Fruit fly (Drosophila melanogaster) whole organism, embryonic: ENCODE results near the gene alphaSnap.
A peak's percentile ranks its signal among the peaks of the same experiment; 100 is the strongest.

Experiments used
- Atf3 ChIP-seq: fragments of 200-800 bp; sonication (Bioruptor generic); optimal IDR thresholded peaks from 3 replicates; lab custom pipeline; 2016; ENCODE audit warnings: missing biosample characterization, missing genetic modification characterization
- Bteb2 ChIP-seq: fragments of 200-800 bp; sonication (Bioruptor generic); optimal IDR thresholded peaks from 2 replicates; lab custom pipeline; 2016; ENCODE audit warnings: missing biosample characterization, missing genetic modification characterization
- CG10147 ChIP-seq: fragments of 200-800 bp; sonication (Bioruptor generic); optimal IDR thresholded peaks from 2 replicates; lab custom pipeline; 2019; ENCODE audit warnings: missing biosample characterization, mild to moderate bottlenecking, missing genetic modification characterization, moderate library complexity
- CG10366 ChIP-seq: fragments of 200-800 bp; sonication (Bioruptor generic); IDR thresholded peaks from 2 replicates; pipeline ENCODE4 v1.3.6; 2022; ENCODE audit warnings: missing biosample characterization, missing genetic modification characterization
- CG14860 ChIP-seq: fragments of 200-800 bp; sonication (Bioruptor generic); IDR thresholded peaks from 3 replicates; pipeline ENCODE4 v1.3.6; 2022; ENCODE audit warnings: missing biosample characterization, missing genetic modification characterization; ENCODE audit not compliant: partially characterized antibody
- CG15269 ChIP-seq: fragments of 200-800 bp; sonication (Bioruptor generic); optimal IDR thresholded peaks from 2 replicates; lab custom pipeline; 2018; ENCODE audit warnings: missing biosample characterization, mild to moderate bottlenecking, missing genetic modification characterization, moderate library complexity
- CG17186 ChIP-seq: fragments of 200-800 bp; sonication (Bioruptor generic); optimal IDR thresholded peaks from 3 replicates; lab custom pipeline; 2017; ENCODE audit warnings: missing biosample characterization, missing genetic modification reagents, missing genetic modification characterization
- CG17568 ChIP-seq: fragments of 200-800 bp; sonication (Bioruptor generic); optimal IDR thresholded peaks from 2 replicates; lab custom pipeline; 2018; ENCODE audit warnings: missing biosample characterization, mild to moderate bottlenecking, missing genetic modification characterization, moderate library complexity
- CG17612 ChIP-seq: fragments of 200-800 bp; sonication (Bioruptor generic); IDR thresholded peaks from 2 replicates; pipeline ENCODE4 v1.3.6; 2022; ENCODE audit warnings: missing biosample characterization, missing genetic modification characterization
- CG18476 ChIP-seq: fragments of 200-800 bp; sonication (Bioruptor generic); optimal IDR thresholded peaks from 2 replicates; lab custom pipeline; 2016; ENCODE audit warnings: missing biosample characterization, mild to moderate bottlenecking, missing genetic modification characterization
- CG18619 ChIP-seq: fragments of 200-800 bp; sonication (Bioruptor generic); optimal IDR thresholded peaks from 3 replicates; lab custom pipeline; 2017; ENCODE audit warnings: missing biosample characterization, mild to moderate bottlenecking, missing genetic modification characterization
- CG2116 ChIP-seq: fragments of 200-800 bp; sonication (Bioruptor generic); optimal IDR thresholded peaks from 3 replicates; lab custom pipeline; 2018; ENCODE audit warnings: missing biosample characterization, mild to moderate bottlenecking, missing genetic modification characterization
- CG2120 ChIP-seq: fragments of 200-800 bp; sonication (Bioruptor generic); optimal IDR thresholded peaks from 3 replicates; lab custom pipeline; 2016; ENCODE audit warnings: missing biosample characterization, missing genetic modification characterization
- CG2199 ChIP-seq: fragments of 200-800 bp; sonication (Bioruptor generic); IDR thresholded peaks from 3 replicates; pipeline ENCODE4 v1.3.6; 2022; ENCODE audit warnings: missing biosample characterization, missing genetic modification characterization
- CG33557 ChIP-seq: fragments of 200-800 bp; sonication (Bioruptor generic); optimal IDR thresholded peaks from 2 replicates; lab custom pipeline; 2019; ENCODE audit warnings: missing biosample characterization, mild to moderate bottlenecking, missing genetic modification characterization, moderate library complexity
- CG4707 ChIP-seq: fragments of 200-800 bp; sonication (Bioruptor generic); optimal IDR thresholded peaks from 2 replicates; lab custom pipeline; 2018; ENCODE audit warnings: missing biosample characterization, mild to moderate bottlenecking, missing genetic modification characterization, moderate library complexity
- CG4730 ChIP-seq: fragments of 200-800 bp; sonication (Bioruptor generic); IDR thresholded peaks from 2 replicates; pipeline ENCODE4 v1.3.6; 2022; ENCODE audit warnings: missing biosample characterization, missing genetic modification characterization
- CG6683 ChIP-seq: fragments of 200-800 bp; sonication (Bioruptor generic); optimal IDR thresholded peaks from 2 replicates; lab custom pipeline; 2017; ENCODE audit warnings: missing biosample characterization, mild to moderate bottlenecking, missing genetic modification characterization, missing genetic modification reagents
- CG6854 ChIP-seq: fragments of 200-800 bp; sonication (Bioruptor generic); optimal IDR thresholded peaks from 3 replicates; lab custom pipeline; 2017; ENCODE audit warnings: missing biosample characterization, mild to moderate bottlenecking, missing genetic modification characterization
- CG7745 ChIP-seq: fragments of 200-800 bp; sonication (Bioruptor generic); optimal IDR thresholded peaks from 2 replicates; lab custom pipeline; 2018; ENCODE audit warnings: missing biosample characterization, mild to moderate bottlenecking, missing genetic modification characterization, moderate library complexity
- CG7963 ChIP-seq: fragments of 200-800 bp; sonication (Bioruptor generic); IDR thresholded peaks from 3 replicates; pipeline ENCODE4 v1.3.6; 2022; ENCODE audit warnings: missing biosample characterization, missing genetic modification characterization; ENCODE audit not compliant: partially characterized antibody
- CG8924 ChIP-seq: fragments of 200-800 bp; optimal IDR thresholded peaks from 3 replicates; lab custom pipeline; 2019; ENCODE audit warnings: missing biosample characterization, mild to moderate bottlenecking, missing genetic modification characterization, moderate library complexity
- CHES-1-like ChIP-seq: fragments of 200-800 bp; sonication (Bioruptor generic); optimal IDR thresholded peaks from 2 replicates; lab custom pipeline; 2016; ENCODE audit warnings: missing biosample characterization, missing genetic modification characterization
- Chrac-16 ChIP-seq: fragments of 200-800 bp; sonication (Bioruptor generic); optimal IDR thresholded peaks from 3 replicates; lab custom pipeline; 2016; ENCODE audit warnings: missing biosample characterization, missing genetic modification characterization
- CoRest ChIP-seq: fragments of 200-800 bp; sonication (Bioruptor generic); optimal IDR thresholded peaks from 3 replicates; lab custom pipeline; 2018; ENCODE audit warnings: missing biosample characterization, mild to moderate bottlenecking, missing genetic modification characterization, moderate library complexity
- Dref ChIP-seq: fragments of 200-800 bp; sonication (Bioruptor generic); IDR thresholded peaks from 2 replicates; pipeline ENCODE4 v1.3.6; 2022; ENCODE audit warnings: missing biosample characterization, missing genetic modification characterization
- HHEX ChIP-seq: fragments of 200-800 bp; sonication (Bioruptor generic); optimal IDR thresholded peaks from 3 replicates; lab custom pipeline; 2017; ENCODE audit warnings: missing biosample characterization, mild to moderate bottlenecking, missing genetic modification characterization, missing genetic modification reagents
- Hsf ChIP-seq: fragments of 200-800 bp; sonication (Bioruptor generic); optimal IDR thresholded peaks from 3 replicates; lab custom pipeline; 2016; ENCODE audit warnings: missing biosample characterization, missing genetic modification characterization
- Mes4 ChIP-seq: fragments of 200-800 bp; sonication (Bioruptor generic); optimal IDR thresholded peaks from 2 replicates; lab custom pipeline; 2016; ENCODE audit warnings: missing biosample characterization, missing genetic modification characterization
- NFAT ChIP-seq: fragments of 200-800 bp; sonication (Bioruptor generic); IDR thresholded peaks from 2 replicates; pipeline ENCODE4 v1.3.6; 2022; ENCODE audit warnings: missing biosample characterization, missing genetic modification characterization
- Oli ChIP-seq: fragments of 200-800 bp; sonication (Bioruptor generic); optimal IDR thresholded peaks from 2 replicates; lab custom pipeline; 2018; ENCODE audit warnings: missing biosample characterization, mild to moderate bottlenecking, missing genetic modification characterization, moderate library complexity
- Six4 ChIP-seq: fragments of 200-800 bp; sonication (Bioruptor generic); optimal IDR thresholded peaks from 2 replicates; lab custom pipeline; 2016; ENCODE audit warnings: missing biosample characterization, missing genetic modification characterization
- Taf1 ChIP-seq: fragments of 200-800 bp; sonication (Bioruptor generic); IDR thresholded peaks from 2 replicates; pipeline ENCODE4 v1.3.6; 2022; ENCODE audit warnings: missing biosample characterization, missing genetic modification characterization
- Usf ChIP-seq: fragments of 200-800 bp; sonication (Bioruptor generic); optimal IDR thresholded peaks from 2 replicates; lab custom pipeline; 2017; ENCODE audit warnings: missing genotype, missing biosample characterization, missing genetic modification characterization
- ase ChIP-seq: fragments of 200-800 bp; sonication (Bioruptor generic); IDR thresholded peaks from 3 replicates; pipeline ENCODE4 v1.3.6; 2022; ENCODE audit warnings: missing biosample characterization, missing genetic modification characterization
- br ChIP-seq: fragments of >200 bp; optimal IDR thresholded peaks from 2 replicates; lab custom pipeline; 2017
- ci ChIP-seq: fragments of 200-800 bp; sonication (Bioruptor generic); IDR thresholded peaks from 3 replicates; pipeline ENCODE4 v1.3.6; 2022; ENCODE audit warnings: missing biosample characterization, missing genetic modification characterization
- da ChIP-seq: fragments of 200-800 bp; sonication (Bioruptor generic); optimal IDR thresholded peaks from 2 replicates; lab custom pipeline; 2016; ENCODE audit warnings: missing biosample characterization, missing genetic modification characterization
- disco-r ChIP-seq: fragments of 200-800 bp; sonication (Bioruptor generic); optimal IDR thresholded peaks from 2 replicates; lab custom pipeline; 2016; ENCODE audit warnings: missing biosample characterization, missing genetic modification characterization
- dmrt11E ChIP-seq: fragments of 200-800 bp; sonication (Bioruptor generic); optimal IDR thresholded peaks from 3 replicates; lab custom pipeline; 2018; ENCODE audit warnings: missing biosample characterization, mild to moderate bottlenecking, missing genetic modification characterization, moderate library complexity
- ewg ChIP-seq: fragments of 200-800 bp; sonication (Bioruptor generic); optimal IDR thresholded peaks from 3 replicates; lab custom pipeline; 2017; ENCODE audit warnings: mild to moderate bottlenecking, missing biosample characterization, missing genetic modification reagents, missing genetic modification characterization
- her ChIP-seq: fragments of 200-800 bp; sonication (Bioruptor generic); optimal IDR thresholded peaks from 2 replicates; lab custom pipeline; 2016; ENCODE audit warnings: missing biosample characterization, missing genetic modification characterization
- hkb ChIP-seq, 2 experiments: fragments of 200-800 bp in 1 of 2; fragments of >200 bp in 1 of 2; sonication (Bioruptor generic) in 1 of 2; IDR thresholded peaks in 1 of 2; optimal IDR thresholded peaks in 1 of 2; 2 replicates each; pipeline versions ENCODE4 v1.3.6 to Lab custom; 2017 to 2022; ENCODE audit warnings: missing biosample characterization in 1 of 2, missing genetic modification characterization in 1 of 2
- jigr1 ChIP-seq: fragments of 200-800 bp; sonication (Bioruptor generic); IDR thresholded peaks from 3 replicates; pipeline ENCODE4 v1.3.6; 2022; ENCODE audit warnings: missing biosample characterization, missing genetic modification characterization
- klu ChIP-seq: fragments of 200-800 bp; sonication (Bioruptor generic); IDR thresholded peaks from 2 replicates; pipeline ENCODE4 v1.3.6; 2022; ENCODE audit warnings: missing biosample characterization, missing genetic modification characterization
- nerfin-1 ChIP-seq: fragments of 200-800 bp; sonication (Bioruptor generic); optimal IDR thresholded peaks from 3 replicates; lab custom pipeline; 2019; ENCODE audit warnings: missing biosample characterization, mild to moderate bottlenecking, missing genetic modification characterization, moderate library complexity
- nmo ChIP-seq: fragments of 200-800 bp; sonication (Bioruptor generic); optimal IDR thresholded peaks from 2 replicates; lab custom pipeline; 2018; ENCODE audit warnings: missing biosample characterization, mild to moderate bottlenecking, missing genetic modification characterization, moderate library complexity
- pros ChIP-seq: fragments of 200-800 bp; sonication (Bioruptor generic); optimal IDR thresholded peaks from 3 replicates; lab custom pipeline; 2019; ENCODE audit warnings: missing biosample characterization, mild to moderate bottlenecking, missing genetic modification characterization, moderate library complexity
- pum ChIP-seq: fragments of 200-800 bp; sonication (Bioruptor generic); optimal IDR thresholded peaks from 2 replicates; lab custom pipeline; 2016; ENCODE audit warnings: missing biosample characterization, missing genetic modification characterization
- rib ChIP-seq: fragments of 200-800 bp; sonication (Bioruptor generic); IDR thresholded peaks from 2 replicates; pipeline ENCODE4 v1.3.6; 2022; ENCODE audit warnings: missing biosample characterization, missing genetic modification characterization
- slou ChIP-seq: fragments of 200-800 bp; sonication (Bioruptor generic); optimal IDR thresholded peaks from 3 replicates; lab custom pipeline; 2016; ENCODE audit warnings: missing biosample characterization, missing genetic modification characterization
- sob ChIP-seq: fragments of 200-800 bp; sonication (Bioruptor generic); IDR thresholded peaks from 2 replicates; pipeline ENCODE4 v1.3.6; 2022; ENCODE audit warnings: missing biosample characterization, missing genetic modification characterization

alphaSnap gene

dm6 chr3L:20296797-20297196 is 16.6 kb upstream of the alphaSnap start, which contains the start of gene FRG1 (continued):
- TF ChIP-seq rib = no peak
- peak; percentile 43; the same call in 2 of the 3 replicates for TF ChIP-seq CG7963 (GFP tag; lab: Robert Waterston, UW)
- TF ChIP-seq CoRest (tag; lab: Kevin White, UChicago) = no peak
- TF ChIP-seq CG17612 (GFP tag; lab: Robert Waterston, UW) = no peak
- no peak for TF ChIP-seq CG15269 (tag; lab: Kevin White, UChicago)
- no peak for TF ChIP-seq CG10366
- TF ChIP-seq nmo (GFP tag; lab: Kevin White, UChicago) = peak; percentile 9
- no peak for TF ChIP-seq pros (GFP tag; lab: Kevin White, UChicago)
- TF ChIP-seq jigr1 (GFP tag; lab: Robert Waterston, UW) = no peak
- TF ChIP-seq CG4707 = no peak
- no peak for TF ChIP-seq NFAT
- TF ChIP-seq Atf3 = no peak
- TF ChIP-seq CG33557 (GFP tag; lab: Kevin White, UChicago) = no peak
- TF ChIP-seq CHES-1-like (GFP tag; lab: Kevin White, UChicago) = no peak
- TF ChIP-seq Usf (GFP tag; lab: Kevin White, UChicago) = no peak
- TF ChIP-seq Hsf = no peak
- peak; percentile 81 for TF ChIP-seq Dref (GFP tag; lab: Robert Waterston, UW)
- no peak for TF ChIP-seq Bteb2 (GFP tag; lab: Kevin White, UChicago)
- TF ChIP-seq da (GFP tag; lab: Kevin White, UChicago) = no peak
- no peak for TF ChIP-seq ase (GFP tag; lab: Robert Waterston, UW)
- TF ChIP-seq Chrac-16 (GFP tag; lab: Kevin White, UChicago) = no peak
- no peak for TF ChIP-seq slou
- TF ChIP-seq Mes4 (GFP tag; lab: Kevin White, UChicago) = no peak
- TF ChIP-seq klu (GFP tag; lab: Robert Waterston, UW) = no peak
- no peak for TF ChIP-seq CG10147 (GFP tag; lab: Kevin White, UChicago)
- TF ChIP-seq Oli (tag; lab: Kevin White, UChicago) = no peak
- no peak for TF ChIP-seq CG2120 (GFP tag; lab: Kevin White, UChicago)
- no peak for TF ChIP-seq CG2199
- TF ChIP-seq HHEX (GFP tag; lab: Kevin White, UChicago) = no peak
- TF ChIP-seq hkb (optimal IDR thresholded peaks at IDR 0.05; lab: Kevin White, UChicago) = no peak
- TF ChIP-seq hkb (GFP tag; IDR thresholded peaks at IDR 0.05; lab: Robert Waterston, UW) = no peak
- TF ChIP-seq CG6854 (GFP tag; lab: Kevin White, UChicago) = no peak
- TF ChIP-seq CG14860 = peak; percentile 77
- no peak for TF ChIP-seq CG4730 (GFP tag; lab: Robert Waterston, UW)
- no peak for TF ChIP-seq CG17186
- TF ChIP-seq Taf1 (GFP tag; lab: Robert Waterston, UW) = no peak
- no peak for TF ChIP-seq ewg (GFP tag; lab: Kevin White, UChicago)
- TF ChIP-seq Six4 (GFP tag; lab: Kevin White, UChicago) = no peak
- TF ChIP-seq pum (GFP tag; lab: Kevin White, UChicago) = no peak
- no peak for TF ChIP-seq CG18619 (GFP tag; lab: Kevin White, UChicago)
- TF ChIP-seq disco-r (GFP tag; lab: Kevin White, UChicago) = no peak
- no peak for TF ChIP-seq dmrt11E (tag; lab: Kevin White, UChicago)
- no peak for TF ChIP-seq nerfin-1 (tag; lab: Kevin White, UChicago)
- TF ChIP-seq ci (GFP tag; lab: Robert Waterston, UW) = no peak
- peak; percentile 60 for TF ChIP-seq CG2116
- peak; percentile 35 for TF ChIP-seq CG8924
- TF ChIP-seq CG18476 = no peak
- no peak for TF ChIP-seq br (lab: Kevin White, UChicago)
- no peak for TF ChIP-seq CG17568 (GFP tag; lab: Kevin White, UChicago)
- TF ChIP-seq CG6683 (GFP tag; lab: Kevin White, UChicago) = no peak
- no peak for TF ChIP-seq sob (GFP tag; lab: Robert Waterston, UW)
- TF ChIP-seq her (GFP tag; lab: Kevin White, UChicago) = no peak
- no peak for TF ChIP-seq CG7745 (tag; lab: Kevin White, UChicago)
